Fruit fly (Drosophila melanogaster): ENCODE measurements around the gene hzg.

The hzg gene

dm6 chr3L:16026065-16026789, 21.7 kb upstream of the hzg start (continued):
- TF ChIP-seq CG9797 (GFP tag; optimal IDR thresholded peaks at IDR 0.05) (peak; percentile 2), CG13894 (tag; optimal IDR thresholded peaks at IDR 0.05) (no peak), CG18476 (GFP tag; optimal IDR thresholded peaks at IDR 0.05) (peak; percentile 48), Fer1 (GFP tag; optimal IDR thresholded peaks at IDR 0.05) (peak; percentile 54), CTCF (GFP tag; optimal IDR thresholded peaks at IDR 0.05) (no peak), YL-1 (GFP tag; optimal IDR thresholded peaks at IDR 0.05) (peak; percentile 31), Trl (optimal IDR thresholded peaks at IDR 0.05) (no peak), Trl (GFP tag; optimal IDR thresholded peaks at IDR 0.05) (peak; percentile 62), Sox102F (GFP tag; optimal IDR thresholded peaks at IDR 0.05) (peak; percentile 9), CG11723 (GFP tag; optimal IDR thresholded peaks at IDR 0.05) (peak; percentile 78), CG3838 (GFP tag; optimal IDR thresholded peaks at IDR 0.05) (peak; percentile 23), CG2712 (tag; optimal IDR thresholded peaks at IDR 0.05) (peak; percentile 53), CG17361 (GFP tag; IDR thresholded peaks at IDR 0.05) (peak; percentile 35; the same call in 1 of the 3 replicates), Scr (GFP tag; IDR thresholded peaks at IDR 0.05; ENCODE audit: partially characterized antibody) (no peak), CG2199 (GFP tag; IDR thresholded peaks at IDR 0.05) (peak; percentile 66; the same call in 1 of the 3 replicates), CG14014 (GFP tag; IDR thresholded peaks at IDR 0.05) (peak; percentile 44; the same call in 1 of the 2 replicates), tll (GFP tag; optimal IDR thresholded peaks at IDR 0.05) (no peak), otp (GFP tag; IDR thresholded peaks at IDR 0.05) (peak; percentile 80; the same call in 1 of the 3 replicates), z (GFP tag; IDR thresholded peaks at IDR 0.05) (peak; percentile 71; the same call in 2 of the 3 replicates), HHEX (GFP tag; optimal IDR thresholded peaks at IDR 0.05) (peak; percentile 75), run (tag; optimal IDR thresholded peaks at IDR 0.05) (peak; percentile 61), CG10274 (GFP tag; optimal IDR thresholded peaks at IDR 0.05) (peak; percentile 4), ash1 (GFP tag; optimal IDR thresholded peaks at IDR 0.05) (no peak), CG4404 (GFP tag; IDR thresholded peaks at IDR 0.05) (peak; percentile 20; the same call in 1 of the 2 replicates), Aef1 (GFP tag; IDR thresholded peaks at IDR 0.05) (peak; percentile 68), CG14965 (GFP tag; optimal IDR thresholded peaks at IDR 0.05; ENCODE audit: borderline replicate concordance) (no peak), Atf3 (GFP tag; optimal IDR thresholded peaks at IDR 0.05) (peak; percentile 35), Gsc (GFP tag; IDR thresholded peaks at IDR 0.05) (no peak), gt (GFP tag; IDR thresholded peaks at IDR 0.05) (no peak), nom (GFP tag; optimal IDR thresholded peaks at IDR 0.05) (no peak), E2f1 (GFP tag; IDR thresholded peaks at IDR 0.05) (peak; percentile 64; the same call in 1 of the 2 replicates), row (GFP tag; IDR thresholded peaks at IDR 0.05) (peak; percentile 65), CG7357 (GFP tag; IDR thresholded peaks at IDR 0.05) (no peak), dpn (GFP tag; optimal IDR thresholded peaks at IDR 0.05) (peak in 1 of 2 experiments; percentile 58), mld (GFP tag; IDR thresholded peaks at IDR 0.05; ENCODE audit: partially characterized antibody) (no peak), Mes4 (GFP tag; optimal IDR thresholded peaks at IDR 0.05) (peak; percentile 72), CG10565 (GFP tag; optimal IDR thresholded peaks at IDR 0.05) (peak; percentile 5), nerfin-1 (tag; optimal IDR thresholded peaks at IDR 0.05) (peak; percentile 47), CG6791 (GFP tag; IDR thresholded peaks at IDR 0.05; ENCODE audit: partially characterized antibody) (no peak), CG10979 (tag; optimal IDR thresholded peaks at IDR 0.05) (peak; percentile 5), Nf-YB (GFP tag; optimal IDR thresholded peaks at IDR 0.05) (peak; percentile 43), danr (GFP tag; IDR thresholded peaks at IDR 0.05) (no peak), sim (GFP tag; IDR thresholded peaks at IDR 0.05) (0 out of 2 replicates have a peak, but pooled peaks have one; percentile 34), Side (GFP tag; optimal IDR thresholded peaks at IDR 0.05) (peak; percentile 68), CG12659 (GFP tag; optimal IDR thresholded peaks at IDR 0.05) (peak; percentile 30), Sin3A (optimal IDR thresholded peaks at IDR 0.05) (no peak), CG13296 (GFP tag; optimal IDR thresholded peaks at IDR 0.05) (peak; percentile 59), CG7372 (GFP tag; IDR thresholded peaks at IDR 0.05) (no peak), h (optimal IDR thresholded peaks at IDR 0.05) (no peak), sr (GFP tag; IDR thresholded peaks at IDR 0.05) (0 out of 3 replicates have a peak, but pooled peaks have one; percentile 55)
